Worm (Caenorhabditis elegans) whole organism, L2 larva: Measurements from ENCODE around the gene hex-1.

Experiments
- ama-1 ChIP-seq: fragments of 150-350 bp; optimal IDR thresholded peaks from 2 replicates; lab custom pipeline; 2018; ENCODE audit warnings: inconsistent platforms
- lin-11 ChIP-seq: fragments of 150-350 bp; sonication (generic microtip); optimal IDR thresholded peaks from 2 replicates; lab custom pipeline; 2014; ENCODE audit warnings: missing biosample characterization, missing genetic modification characterization, inconsistent platforms, mixed read lengths
- nhr-25 ChIP-seq: fragments of 150-350 bp; sonication (generic microtip); optimal IDR thresholded peaks from 3 replicates; lab custom pipeline; 2014; ENCODE audit warnings: missing biosample characterization, missing genetic modification characterization
- unc-62 ChIP-seq: fragments of 150-350 bp; optimal IDR thresholded peaks from 2 replicates; lab custom pipeline; 2014; ENCODE audit warnings: missing biosample characterization, missing genetic modification reagents, missing genetic modification characterization

ce11 chrX:2188885-2189284 lies 32.1 kb upstream of the hex-1 start:
- TF ChIP-seq ama-1 (lab: Kevin White, UChicago) = no peak
- TF ChIP-seq lin-11 = no peak
- no peak for TF ChIP-seq nhr-25 (tag; lab: Kevin White, UChicago)
- no peak for TF ChIP-seq unc-62
